Worm (Caenorhabditis elegans): ENCODE measurements around the gene fbxa-192.

The fbxa-192 gene

DNA sequence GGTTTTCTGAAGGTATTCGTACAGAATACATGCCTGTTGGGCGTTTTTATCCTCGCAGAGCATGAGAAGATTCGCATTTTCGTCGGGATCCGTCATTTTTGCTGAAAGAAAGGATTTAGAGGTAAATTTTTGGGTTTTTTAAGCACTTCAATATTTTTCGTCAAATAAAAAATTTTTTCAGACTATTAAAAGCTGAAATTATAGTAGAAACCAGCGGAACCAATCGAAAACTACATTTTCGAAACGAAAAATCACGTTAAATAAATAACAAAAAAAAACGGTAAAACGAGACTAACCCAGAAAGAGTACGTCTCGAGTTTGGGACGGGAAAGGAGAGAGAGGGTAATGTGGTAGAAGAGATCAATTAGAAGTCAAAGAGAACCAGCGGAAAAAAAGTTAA is at the start of gene fbxa-192:
fbxa-192 (minus strand) TSS at position 101 of the 400 bp plus-strand sequence.
- TF ChIP-seq ceh-45 (GFP tag; IDR thresholded peaks at IDR 0.05), result no peak
- TF ChIP-seq lim-6 (tag; optimal IDR thresholded peaks at IDR 0.05), result no peak
- no peak for TF ChIP-seq odd-2 (tag; optimal IDR thresholded peaks at IDR 0.05)
- TF ChIP-seq ceh-30 (tag; optimal IDR thresholded peaks at IDR 0.05), result no peak
- no peak for TF ChIP-seq elt-2 (tag; optimal IDR thresholded peaks at IDR 0.05)
- TF ChIP-seq ceh-48 (tag; optimal IDR thresholded peaks at IDR 0.05), result no peak
- no peak for TF ChIP-seq ceh-18 (tag; optimal IDR thresholded peaks at IDR 0.05)
- TF ChIP-seq pax-1 (tag; optimal IDR thresholded peaks at IDR 0.05), result no peak
- no peak for TF ChIP-seq unc-86 (tag; optimal IDR thresholded peaks at IDR 0.05)

DNA sequence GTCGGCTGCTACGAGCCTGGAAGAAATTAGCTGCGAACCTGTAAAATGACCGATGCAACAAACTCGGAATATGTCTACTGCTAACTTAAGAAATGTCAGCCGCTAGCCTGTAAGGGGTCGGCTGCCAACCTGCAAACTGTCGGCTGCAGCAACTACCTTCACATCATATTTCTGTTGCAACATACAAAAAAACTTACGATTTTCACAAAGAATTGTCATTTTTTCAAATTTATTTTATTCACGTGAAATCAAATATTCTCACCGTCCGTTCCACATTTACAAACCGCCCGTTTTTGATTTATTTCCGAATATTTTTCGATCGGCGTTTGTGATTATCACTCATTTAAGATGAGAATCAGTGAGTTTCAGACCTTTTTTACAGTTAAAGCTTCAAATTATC is 49.3 kb upstream of the fbxa-192 start, which contains the start of gene Y26G10.6:
Y26G10.6 (plus strand) TSS at position 301 of the 400 bp plus-strand sequence.
- no peak for TF ChIP-seq dve-1 (tag; optimal IDR thresholded peaks at IDR 0.05)
- TF ChIP-seq pqm-1 (tag; optimal IDR thresholded peaks at IDR 0.05), result no peak
- TF ChIP-seq elt-2 (tag; optimal IDR thresholded peaks at IDR 0.05), result no peak

DNA sequence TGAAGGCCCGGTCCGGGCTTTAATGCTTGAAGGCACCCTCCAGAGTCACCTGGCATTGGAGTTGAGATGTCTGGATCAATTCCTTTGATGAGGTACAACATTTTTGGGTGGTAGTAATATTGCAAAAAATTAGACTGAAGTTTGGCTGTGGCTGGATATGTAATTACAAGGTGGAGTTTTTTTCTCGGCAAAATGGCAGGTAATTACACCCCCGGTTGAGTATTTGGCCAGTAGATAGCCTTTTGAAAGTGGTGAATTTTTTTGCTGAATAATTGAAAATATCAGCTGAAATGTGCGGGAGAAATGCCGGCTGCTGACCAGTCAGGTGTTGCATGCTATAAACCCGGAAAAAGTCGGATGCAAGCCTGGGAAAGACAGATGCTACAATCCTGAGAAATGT is 48.8 kb upstream of the fbxa-192 start, which contains the start of gene Y26G10.4:
Y26G10.4 (minus strand) TSS at position 101 of the 400 bp plus-strand sequence.
- no peak for TF ChIP-seq hlh-13 (GFP tag; optimal IDR thresholded peaks at IDR 0.05)

DNA sequence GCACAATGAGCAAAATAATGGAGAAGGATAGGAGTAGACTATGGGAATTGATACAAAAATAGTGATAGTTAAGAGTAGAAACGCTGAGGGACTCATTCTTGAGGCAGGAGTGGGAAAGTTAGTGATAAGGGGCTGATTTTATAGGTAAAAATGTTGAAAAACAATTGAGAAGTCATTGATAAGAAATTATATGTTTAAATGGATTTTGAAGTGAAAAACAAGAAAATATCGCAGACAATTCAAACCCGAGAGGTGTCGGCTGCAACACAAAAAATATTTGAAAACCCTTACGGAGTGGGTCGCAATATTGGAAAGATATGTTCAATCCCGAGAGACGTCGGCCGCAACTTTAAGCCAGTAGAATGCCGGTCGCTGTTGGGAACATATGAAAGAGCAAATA is 46.4 kb upstream of the fbxa-192 start, which contains the start of gene spp-29:
spp-29 (minus strand) TSS at position 101 of the 400 bp plus-strand sequence.
- TF ChIP-seq rnt-1 (tag; optimal IDR thresholded peaks at IDR 0.05), result no peak
- no peak for TF ChIP-seq T23F11.4 (GFP tag; optimal IDR thresholded peaks at IDR 0.05)
- no peak for TF ChIP-seq pat-9 (tag; optimal IDR thresholded peaks at IDR 0.05)
- no peak for TF ChIP-seq ceh-34 (tag; optimal IDR thresholded peaks at IDR 0.05)
- TF ChIP-seq syd-9 (tag; optimal IDR thresholded peaks at IDR 0.05), result no peak
- no peak for TF ChIP-seq unc-3 (GFP tag; conservative IDR thresholded peaks at IDR 0.05)
- TF ChIP-seq unc-3 (tag; optimal IDR thresholded peaks at IDR 0.05), result no peak
- TF ChIP-seq ceh-19 (GFP tag; optimal IDR thresholded peaks at IDR 0.05), result no peak
- no peak for TF ChIP-seq nhr-11 (tag; optimal IDR thresholded peaks at IDR 0.05)
- no peak for TF ChIP-seq ahr-1 (tag; optimal IDR thresholded peaks at IDR 0.05)
- TF ChIP-seq tbx-2 (tag; optimal IDR thresholded peaks at IDR 0.05), result no peak
- no peak for TF ChIP-seq hlh-30 (tag; optimal IDR thresholded peaks at IDR 0.05; ENCODE audit: insufficient read depth)
- TF ChIP-seq hlh-15 (tag; optimal IDR thresholded peaks at IDR 0.05), result no peak
- TF ChIP-seq dve-1 (tag; optimal IDR thresholded peaks at IDR 0.05), result no peak
- TF ChIP-seq F13H6.1 (tag; optimal IDR thresholded peaks at IDR 0.05), result no peak
- no peak for TF ChIP-seq zip-5 (tag; optimal IDR thresholded peaks at IDR 0.05)
- no peak for TF ChIP-seq fax-1 (tag; optimal IDR thresholded peaks at IDR 0.05)
- no peak for TF ChIP-seq eyg-1 (tag; optimal IDR thresholded peaks at IDR 0.05)
- no peak for TF ChIP-seq pha-4 (tag; optimal IDR thresholded peaks at IDR 0.05)
- TF ChIP-seq ceh-24 (tag; optimal IDR thresholded peaks at IDR 0.05), result no peak
- no peak for TF ChIP-seq ceh-6 (GFP tag; optimal IDR thresholded peaks at IDR 0.05)

DNA sequence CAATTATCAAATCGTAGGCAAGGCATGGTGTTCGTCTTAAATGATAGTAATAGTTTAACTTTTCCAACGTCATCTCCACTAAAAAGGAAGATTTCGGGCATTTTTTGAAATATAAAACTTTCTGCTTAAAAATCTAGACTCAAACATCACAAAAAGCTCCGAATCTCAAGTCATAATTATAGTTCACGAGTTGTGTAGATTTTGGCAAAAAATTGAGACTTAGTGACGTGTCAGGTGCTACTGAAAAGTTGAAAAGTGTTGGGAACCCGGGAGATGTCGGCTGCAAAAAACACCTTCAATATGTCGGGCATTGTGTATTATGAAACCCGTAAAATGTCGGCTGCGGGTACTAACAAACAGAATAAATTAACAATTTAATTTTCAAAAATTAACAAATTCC is 45.5 kb upstream of the fbxa-192 start, which contains the start of gene Y26G10.1:
Y26G10.1 (minus strand) TSS at position 101 of the 400 bp plus-strand sequence.
- no peak for TF ChIP-seq K02D7.2 (tag; optimal IDR thresholded peaks at IDR 0.05)
- TF ChIP-seq pha-2 (tag; optimal IDR thresholded peaks at IDR 0.05), result no peak
- no peak for TF ChIP-seq zip-5 (tag; optimal IDR thresholded peaks at IDR 0.05)
- no peak for TF ChIP-seq mec-3 (tag; optimal IDR thresholded peaks at IDR 0.05; ENCODE audit: borderline replicate concordance)
- TF ChIP-seq ceh-30 (tag; optimal IDR thresholded peaks at IDR 0.05), result no peak
- no peak for TF ChIP-seq pqm-1 (tag; optimal IDR thresholded peaks at IDR 0.05)
- no peak for TF ChIP-seq unc-86 (tag; optimal IDR thresholded peaks at IDR 0.05)
- TF ChIP-seq odd-2 (tag; optimal IDR thresholded peaks at IDR 0.05), result no peak
- no peak for TF ChIP-seq ceh-31 (tag; optimal IDR thresholded peaks at IDR 0.05)
- TF ChIP-seq unc-55 (GFP tag; optimal IDR thresholded peaks at IDR 0.05), result no peak
- TF ChIP-seq ceh-2 (tag; optimal IDR thresholded peaks at IDR 0.05), result no peak
- no peak for TF ChIP-seq nhr-232 (tag; optimal IDR thresholded peaks at IDR 0.05)
- TF ChIP-seq ceh-18 (tag; optimal IDR thresholded peaks at IDR 0.05), result no peak
- TF ChIP-seq ceh-34 (tag; optimal IDR thresholded peaks at IDR 0.05), result no peak
- TF ChIP-seq dmd-4 (tag; optimal IDR thresholded peaks at IDR 0.05; ENCODE audit: borderline replicate concordance), result no peak
- TF ChIP-seq ceh-14 (tag; optimal IDR thresholded peaks at IDR 0.05), result no peak

All from whole organism, late embryonic.